2 worm cellular contexts compared by ENCODE assay signal in genomic region chrX:6792281-6793003, ce11.
TF ChIP-seq lines count a peak whose summit lies in the region.

No protein-coding gene starts in this region.

TF ChIP-seq in whole organism, L1 larva, 84 proteins besides CTCF, POLR2A, EP300 and RAD21 (continued from another document):
- TF ChIP-seq ceh-8 (GFP tag; optimal IDR thresholded peaks at IDR 0.05; lab: Kevin White, UChicago) (no peak), ztf-11 (tag; optimal IDR thresholded peaks at IDR 0.05; lab: Kevin White, UChicago) (no peak), nhr-76 (tag; optimal IDR thresholded peaks at IDR 0.05; lab: Kevin White, UChicago) (no peak), zip-4 (GFP tag; optimal IDR thresholded peaks at IDR 0.05; lab: Kevin White, UChicago) (no peak), lir-3 (tag; optimal IDR thresholded peaks at IDR 0.05; lab: Kevin White, UChicago; ENCODE audit: poor library complexity) (no peak), nhr-47 (tag; optimal IDR thresholded peaks at IDR 0.05; lab: Kevin White, UChicago) (no peak), pax-3 (tag; optimal IDR thresholded peaks at IDR 0.05; lab: Kevin White, UChicago) (no peak), nhr-28 (tag; optimal IDR thresholded peaks at IDR 0.05; lab: Kevin White, UChicago) (no peak), C04F5.9 (tag; optimal IDR thresholded peaks at IDR 0.05; lab: Kevin White, UChicago) (no peak), grh-1 (GFP tag; IDR thresholded peaks at IDR 0.05; lab: Robert Waterston, UW) (no peak), lsy-2 (tag; optimal IDR thresholded peaks at IDR 0.05; lab: Kevin White, UChicago) (peak in 1 of 2 experiments; percentile 6), sox-4 (tag; optimal IDR thresholded peaks at IDR 0.05; lab: Kevin White, UChicago) (no peak), tbx-2 (tag; optimal IDR thresholded peaks at IDR 0.05; lab: Kevin White, UChicago) (no peak), isw-1 (GFP tag; IDR thresholded peaks at IDR 0.05; lab: Robert Waterston, UW) (no peak), ets-5 (GFP tag; IDR thresholded peaks at IDR 0.05; lab: Robert Waterston, UW) (no peak), egl-27 (tag; optimal IDR thresholded peaks at IDR 0.05; lab: Kevin White, UChicago) (no peak), mdl-1 (tag; optimal IDR thresholded peaks at IDR 0.05; lab: Kevin White, UChicago) (no peak), tlp-1 (tag; optimal IDR thresholded peaks at IDR 0.05; lab: Kevin White, UChicago) (no peak), elt-2 (tag; optimal IDR thresholded peaks at IDR 0.05; lab: Kevin White, UChicago) (peak; percentile 70), lin-13 (GFP tag; optimal IDR thresholded peaks at IDR 0.05; lab: Kevin White, UChicago) (no peak), unc-86 (tag; optimal IDR thresholded peaks at IDR 0.05; lab: Kevin White, UChicago) (no peak), F16B12.6 (tag; optimal IDR thresholded peaks at IDR 0.05; lab: Kevin White, UChicago) (no peak), fos-1 (tag; optimal IDR thresholded peaks at IDR 0.05; lab: Kevin White, UChicago) (no peak), egl-13 (tag; optimal IDR thresholded peaks at IDR 0.05; lab: Kevin White, UChicago) (no peak), mep-1 (tag; optimal IDR thresholded peaks at IDR 0.05; lab: Kevin White, UChicago) (no peak), nhr-11 (tag; optimal IDR thresholded peaks at IDR 0.05; lab: Kevin White, UChicago) (no peak), unc-62 (GFP tag; optimal IDR thresholded peaks at IDR 0.05; lab: Kevin White, UChicago) (no peak), sup-37 (GFP tag; optimal IDR thresholded peaks at IDR 0.05; lab: Kevin White, UChicago) (no peak), C34B4.2 (tag; optimal IDR thresholded peaks at IDR 0.05; lab: Kevin White, UChicago) (no peak), fkh-4 (tag; optimal IDR thresholded peaks at IDR 0.05; lab: Kevin White, UChicago; ENCODE audit: borderline replicate concordance) (peak; percentile 30), dsc-1 (tag; optimal IDR thresholded peaks at IDR 0.05; lab: Kevin White, UChicago) (peak; percentile 88), aly-2 (tag; optimal IDR thresholded peaks at IDR 0.05; lab: Kevin White, UChicago) (peak; percentile 49)
TF ChIP-seq in whole organism, L1 larva: peak in this region for 7.

TF ChIP-seq in whole organism, L4 larva, 104 proteins besides CTCF, POLR2A, EP300 and RAD21 (continued from another document):
- TF ChIP-seq pha-4 (GFP tag; IDR thresholded peaks at IDR 0.05; lab: Robert Waterston, UW), result peak; percentile 65
- no peak for TF ChIP-seq pha-4 (tag; optimal IDR thresholded peaks at IDR 0.05; lab: Kevin White, UChicago)
- TF ChIP-seq dmd-6 (GFP tag; IDR thresholded peaks at IDR 0.05; lab: Robert Waterston, UW), result peak; percentile 50
- TF ChIP-seq nhr-10 (tag; optimal IDR thresholded peaks at IDR 0.05; lab: Kevin White, UChicago), result peak; percentile 83
- peak; percentile 45; the same call in 1 of the 2 replicates for TF ChIP-seq T26A8.4 (GFP tag; IDR thresholded peaks at IDR 0.05; lab: Robert Waterston, UW)
- TF ChIP-seq Y105C5A.15 (GFP tag; IDR thresholded peaks at IDR 0.05; lab: Robert Waterston, UW), result no peak
- peak; percentile 65 for TF ChIP-seq hlh-11 (tag; optimal IDR thresholded peaks at IDR 0.05; lab: Kevin White, UChicago)
- TF ChIP-seq nhr-111 (GFP tag; optimal IDR thresholded peaks at IDR 0.05; lab: Kevin White, UChicago), result no peak
TF ChIP-seq in whole organism, L4 larva: peak in this region for 19.
